Worm (Caenorhabditis elegans): Measurements from ENCODE around the gene sma-4.

The sma-4 gene

ce11 chrIII:5815932-5816331, at the start of gene sma-4:
Gene sma-4, plus strand, starts transcription at chrIII:5816232.
- TF ChIP-seq blmp-1 (tag; optimal IDR thresholded peaks at IDR 0.05) (no peak), ztf-11 (tag; optimal IDR thresholded peaks at IDR 0.05) (no peak), mep-1 (tag; optimal IDR thresholded peaks at IDR 0.05) (no peak), flh-1 (GFP tag; optimal IDR thresholded peaks at IDR 0.05) (no peak), cnd-1 (tag; optimal IDR thresholded peaks at IDR 0.05) (no peak), elt-1 (tag; optimal IDR thresholded peaks at IDR 0.05; ENCODE audit: borderline replicate concordance, insufficient read depth) (no peak), nhr-12 (tag; optimal IDR thresholded peaks at IDR 0.05) (no peak), pha-4 (tag; optimal IDR thresholded peaks at IDR 0.05) (no peak), ham-2 (GFP tag; optimal IDR thresholded peaks at IDR 0.05) (no peak), zip-8 (tag; optimal IDR thresholded peaks at IDR 0.05) (no peak), elt-3 (tag; optimal IDR thresholded peaks at IDR 0.05) (no peak)

- TF ChIP-seq flh-1 (GFP tag; optimal IDR thresholded peaks at IDR 0.05) (no peak), mep-1 (tag; optimal IDR thresholded peaks at IDR 0.05) (no peak), elt-3 (tag; optimal IDR thresholded peaks at IDR 0.05) (no peak), M03D4.4 (tag; optimal IDR thresholded peaks at IDR 0.05) (no peak), blmp-1 (tag; optimal IDR thresholded peaks at IDR 0.05) (no peak), nhr-12 (tag; optimal IDR thresholded peaks at IDR 0.05) (no peak), ztf-11 (tag; optimal IDR thresholded peaks at IDR 0.05) (no peak), bed-3 (GFP tag; optimal IDR thresholded peaks at IDR 0.05) (peak; percentile 43), ham-2 (GFP tag; optimal IDR thresholded peaks at IDR 0.05) (peak; percentile 55), ceh-83 (GFP tag; optimal IDR thresholded peaks at IDR 0.05) (peak; percentile 56), mab-5 (tag; optimal IDR thresholded peaks at IDR 0.05) (no peak), snpc-4 (tag; optimal IDR thresholded peaks at IDR 0.05) (no peak), lin-13 (tag; optimal IDR thresholded peaks at IDR 0.05) (no peak), lin-32 (GFP tag; optimal IDR thresholded peaks at IDR 0.05) (no peak), tbx-8 (GFP tag; optimal IDR thresholded peaks at IDR 0.05) (no peak), cnd-1 (tag; optimal IDR thresholded peaks at IDR 0.05) (peak; percentile 61), drap-1 (GFP tag; optimal IDR thresholded peaks at IDR 0.05) (peak; percentile 72), unc-120 (tag; optimal IDR thresholded peaks at IDR 0.05; ENCODE audit: poor library complexity, severe bottlenecking) (peak; percentile 71)
Observed at ce11 chrIII:5769726-5770235, 46.3 kb upstream of the sma-4 start, which contains the start of gene cutl-23. Gene cutl-23, plus strand, starts transcription at chrIII:5770185.

ce11 chrIII:5782080-5782479, 34.0 kb upstream of the sma-4 start:
- TF ChIP-seq elt-1 (tag; optimal IDR thresholded peaks at IDR 0.05; ENCODE audit: borderline replicate concordance, insufficient read depth) (no peak), M03D4.4 (tag; optimal IDR thresholded peaks at IDR 0.05) (no peak), elt-3 (tag; optimal IDR thresholded peaks at IDR 0.05) (no peak), unc-62 (GFP tag; optimal IDR thresholded peaks at IDR 0.05) (no peak)

ce11 chrIII:5785273-5785929, 30.6 kb upstream of the sma-4 start, which contains the start of gene Y37B11A.3:
Gene Y37B11A.3, minus strand, starts transcription at chrIII:5785323.
- TF ChIP-seq pha-4 (tag; optimal IDR thresholded peaks at IDR 0.05), result peak; percentile 47
- no peak for TF ChIP-seq unc-39 (tag; optimal IDR thresholded peaks at IDR 0.05)
- no peak for TF ChIP-seq ceh-39 (tag; optimal IDR thresholded peaks at IDR 0.05)
- no peak for TF ChIP-seq nhr-12 (tag; optimal IDR thresholded peaks at IDR 0.05)
- no peak for TF ChIP-seq hlh-1 (tag; optimal IDR thresholded peaks at IDR 0.05)
- no peak for TF ChIP-seq drap-1 (GFP tag; optimal IDR thresholded peaks at IDR 0.05)
- TF ChIP-seq lsy-2 (tag; optimal IDR thresholded peaks at IDR 0.05), result peak; percentile 38
- TF ChIP-seq mab-5 (tag; optimal IDR thresholded peaks at IDR 0.05), result no peak
- TF ChIP-seq zip-8 (tag; optimal IDR thresholded peaks at IDR 0.05), result no peak
- peak; percentile 54 for TF ChIP-seq ces-1 (GFP tag; optimal IDR thresholded peaks at IDR 0.05)
- TF ChIP-seq lin-13 (tag; optimal IDR thresholded peaks at IDR 0.05), result peak; percentile 53
- peak; percentile 17 for TF ChIP-seq mep-1 (tag; optimal IDR thresholded peaks at IDR 0.05)
- peak; percentile 32 for TF ChIP-seq nhr-237 (tag; optimal IDR thresholded peaks at IDR 0.05)
- TF ChIP-seq unc-120 (tag; optimal IDR thresholded peaks at IDR 0.05; ENCODE audit: poor library complexity, severe bottlenecking), result peak; percentile 99

ce11 chrIII:5790550-5790949, 25.5 kb upstream of the sma-4 start, which contains the start of gene rev-3:
Gene rev-3, minus strand, starts transcription at chrIII:5790650.
- TF ChIP-seq drap-1 (GFP tag; optimal IDR thresholded peaks at IDR 0.05) (no peak), blmp-1 (tag; optimal IDR thresholded peaks at IDR 0.05) (no peak), lsy-2 (tag; optimal IDR thresholded peaks at IDR 0.05) (no peak), pha-4 (tag; optimal IDR thresholded peaks at IDR 0.05) (no peak), zip-8 (tag; optimal IDR thresholded peaks at IDR 0.05) (no peak), unc-62 (GFP tag; optimal IDR thresholded peaks at IDR 0.05) (no peak)
